Fruit fly (Drosophila melanogaster): ENCODE results near the gene CG15544.

CG15544 gene

DNA sequence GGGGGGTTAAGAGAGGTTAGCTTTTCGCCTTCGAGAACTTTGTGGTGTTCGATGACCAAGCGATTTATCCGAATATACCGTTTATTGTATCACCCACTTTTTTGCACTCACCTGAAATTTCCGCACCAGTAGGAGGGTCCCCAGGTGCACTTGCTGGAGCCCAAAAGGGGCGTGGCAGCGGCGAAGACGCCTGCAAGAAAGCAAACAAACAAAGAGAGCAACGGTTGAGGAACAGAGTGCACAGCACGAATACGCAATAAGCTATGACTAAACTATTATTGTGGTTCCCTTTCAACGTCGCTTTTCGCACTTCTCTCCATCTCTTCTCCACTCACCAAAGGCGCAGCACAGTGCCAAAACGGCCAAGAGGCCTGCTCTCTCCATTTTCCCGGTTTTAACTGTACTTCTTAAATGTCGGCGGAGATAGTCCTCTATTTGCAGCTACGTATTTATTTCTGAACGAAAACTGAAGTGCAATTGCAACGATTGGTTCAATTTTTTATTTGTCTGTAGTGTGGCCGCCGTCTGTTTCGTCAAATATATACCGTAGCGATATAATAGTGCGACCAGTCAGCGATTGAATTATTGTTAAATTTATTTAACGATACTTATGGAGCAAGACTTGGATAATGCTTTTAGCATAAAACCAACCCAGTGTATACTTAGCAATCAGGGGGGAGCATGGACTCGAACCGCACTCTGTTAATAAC, 61.1 kb downstream of the CG15544 start, which contains the start of gene Sap-r (continued):
- TF ChIP-seq Bdp1 (GFP tag; optimal IDR thresholded peaks at IDR 0.05) (no peak), CG1647 (GFP tag; optimal IDR thresholded peaks at IDR 0.05) (no peak), hbn (GFP tag; IDR thresholded peaks at IDR 0.05; ENCODE audit: partially characterized antibody) (peak; percentile 72), CG7556 (GFP tag; optimal IDR thresholded peaks at IDR 0.05) (no peak), CrebB (tag; optimal IDR thresholded peaks at IDR 0.05) (peak; percentile 41), Lpt (GFP tag; optimal IDR thresholded peaks at IDR 0.05) (no peak), gcm (GFP tag; optimal IDR thresholded peaks at IDR 0.05) (no peak), CG16815 (GFP tag; optimal IDR thresholded peaks at IDR 0.05) (no peak), CG31224 (GFP tag; IDR thresholded peaks at IDR 0.05) (no peak), dimm (GFP tag; IDR thresholded peaks at IDR 0.05) (no peak), CG8924 (tag; optimal IDR thresholded peaks at IDR 0.05) (peak; percentile 46), chif (GFP tag; optimal IDR thresholded peaks at IDR 0.05) (no peak), insv (GFP tag; optimal IDR thresholded peaks at IDR 0.05) (peak in 1 of 2 experiments; percentile 46), HLHmδ (GFP tag; optimal IDR thresholded peaks at IDR 0.05) (no peak), yki (optimal IDR thresholded peaks at IDR 0.05) (no peak), wek (GFP tag; optimal IDR thresholded peaks at IDR 0.05) (no peak), CG4328 (GFP tag; optimal IDR thresholded peaks at IDR 0.05) (no peak), shn (GFP tag; optimal IDR thresholded peaks at IDR 0.05) (no peak), Gsc (GFP tag; IDR thresholded peaks at IDR 0.05) (no peak), CG4820 (GFP tag; optimal IDR thresholded peaks at IDR 0.05) (no peak), Antp (GFP tag; optimal IDR thresholded peaks at IDR 0.05) (no peak), row (GFP tag; IDR thresholded peaks at IDR 0.05) (peak; percentile 31; the same call in 1 of the 3 replicates), CG9727 (GFP tag; optimal IDR thresholded peaks at IDR 0.05) (no peak), tin (GFP tag; optimal IDR thresholded peaks at IDR 0.05) (no peak), CG34422 (GFP tag; IDR thresholded peaks at IDR 0.05) (0 out of 3 replicates have a peak, but pooled peaks have one; percentile 12), gfzf (GFP tag; optimal IDR thresholded peaks at IDR 0.05) (peak; percentile 99), nerfin-1 (tag; optimal IDR thresholded peaks at IDR 0.05) (peak; percentile 1), dysf (GFP tag; IDR thresholded peaks at IDR 0.05) (no peak), unc-4 (GFP tag; IDR thresholded peaks at IDR 0.05; ENCODE audit: partially characterized antibody) (peak; percentile 82), CG13123 (GFP tag; optimal IDR thresholded peaks at IDR 0.05) (no peak), croc (GFP tag; conservative IDR thresholded peaks at IDR 0.05) (no peak), MESR4 (GFP tag; optimal IDR thresholded peaks at IDR 0.05) (peak; percentile 96), CG11398 (GFP tag; optimal IDR thresholded peaks at IDR 0.05) (no peak), CG8388 (GFP tag; optimal IDR thresholded peaks at IDR 0.05) (no peak), CG3838 (GFP tag; optimal IDR thresholded peaks at IDR 0.05) (no peak), Max (GFP tag; optimal IDR thresholded peaks at IDR 0.05) (no peak), CG13624 (GFP tag; optimal IDR thresholded peaks at IDR 0.05) (peak; percentile 36), Ada2b (GFP tag; IDR thresholded peaks at IDR 0.05) (no peak), Taf1 (GFP tag; IDR thresholded peaks at IDR 0.05) (no peak), CG6854 (GFP tag; optimal IDR thresholded peaks at IDR 0.05) (no peak), onecut (GFP tag; IDR thresholded peaks at IDR 0.05) (no peak), hkb (optimal IDR thresholded peaks at IDR 0.05) (no peak), hkb (GFP tag; IDR thresholded peaks at IDR 0.05) (0 out of 2 replicates have a peak, but pooled peaks have one; percentile 22), Opbp (GFP tag; IDR thresholded peaks at IDR 0.05; ENCODE audit: partially characterized antibody) (peak; percentile 83), CG16863 (GFP tag; optimal IDR thresholded peaks at IDR 0.05) (no peak), CG8478 (optimal IDR thresholded peaks at IDR 0.05) (no peak), CG2875 (GFP tag; optimal IDR thresholded peaks at IDR 0.05) (no peak), CG30020 (tag; optimal IDR thresholded peaks at IDR 0.05) (no peak), CG3281 (GFP tag; optimal IDR thresholded peaks at IDR 0.05) (no peak), CG12769 (tag; optimal IDR thresholded peaks at IDR 0.05) (peak; percentile 60), Atf6 (GFP tag; IDR thresholded peaks at IDR 0.05) (0 out of 2 replicates have a peak, but pooled peaks have one; percentile 21)

Data from whole organism, embryonic.